Fruit fly (Drosophila melanogaster) whole organism, prepupa: ENCODE measurements around the gene escl.
"Not testable (repeated sequence)": the region's sequence is repeated elsewhere in the genome, so short reads cannot be mapped to it uniquely, and the experiment has no call there.

Experiments used
- Blimp-1 ChIP-seq: fragments of 200-800 bp; sonication (Bioruptor generic); optimal IDR thresholded peaks from 3 replicates; lab custom pipeline; 2017; ENCODE audit warnings: missing biosample characterization, missing genetic modification characterization, mild to moderate bottlenecking, moderate library complexity, missing genetic modification reagents
- CG10631 ChIP-seq: fragments of 200-800 bp; sonication (Bioruptor generic); optimal IDR thresholded peaks from 2 replicates; lab custom pipeline; 2016; ENCODE audit warnings: missing biosample characterization, missing genetic modification characterization
- CG11294 ChIP-seq: fragments of 200-800 bp; sonication (Bioruptor generic); IDR thresholded peaks from 2 replicates; pipeline ENCODE4 v1.3.6; 2022; ENCODE audit warnings: missing biosample characterization, missing genetic modification characterization
- CG11762 ChIP-seq: fragments of 200-800 bp; sonication (Bioruptor generic); optimal IDR thresholded peaks from 3 replicates; lab custom pipeline; 2016; ENCODE audit warnings: missing biosample characterization, missing genetic modification characterization; ENCODE audit not compliant: insufficient read depth
- CG11902 ChIP-seq: fragments of 200-800 bp; sonication (Bioruptor generic); optimal IDR thresholded peaks from 3 replicates; lab custom pipeline; 2016; ENCODE audit warnings: missing biosample characterization, missing genetic modification characterization
- CG1621 ChIP-seq: fragments of 200-800 bp; sonication (Bioruptor generic); optimal IDR thresholded peaks from 3 replicates; lab custom pipeline; 2018; ENCODE audit warnings: missing biosample characterization, mild to moderate bottlenecking, missing genetic modification characterization
- CG16779 ChIP-seq: fragments of 200-800 bp; sonication (Bioruptor generic); optimal IDR thresholded peaks from 3 replicates; lab custom pipeline; 2017; ENCODE audit warnings: missing biosample characterization, mild to moderate bottlenecking, missing genetic modification characterization
- CG3032 ChIP-seq: fragments of 200-800 bp; optimal IDR thresholded peaks from 2 replicates; lab custom pipeline; 2019; ENCODE audit warnings: missing biosample characterization, mild to moderate bottlenecking, missing genetic modification characterization, moderate library complexity
- CG34406 ChIP-seq: fragments of 200-800 bp; sonication (Bioruptor generic); optimal IDR thresholded peaks from 3 replicates; lab custom pipeline; 2016; ENCODE audit warnings: missing biosample characterization, missing genetic modification characterization
- CG3919 ChIP-seq: fragments of 200-800 bp; sonication (Bioruptor generic); optimal IDR thresholded peaks from 3 replicates; lab custom pipeline; 2016; ENCODE audit warnings: missing biosample characterization, missing genetic modification characterization
- CG6808 ChIP-seq: fragments of 200-800 bp; sonication (Bioruptor generic); optimal IDR thresholded peaks from 3 replicates; lab custom pipeline; 2017; ENCODE audit warnings: missing biosample characterization, missing genetic modification characterization, mild to moderate bottlenecking, moderate library complexity, missing genetic modification reagents
- CG6854 ChIP-seq: fragments of 200-800 bp; sonication (Bioruptor generic); optimal IDR thresholded peaks from 2 replicates; lab custom pipeline; 2017; ENCODE audit warnings: missing biosample characterization, mild to moderate bottlenecking, missing genetic modification characterization
- CG7368 ChIP-seq: fragments of 200-800 bp; sonication (Bioruptor generic); optimal IDR thresholded peaks from 3 replicates; lab custom pipeline; 2016; ENCODE audit warnings: missing biosample characterization, missing genetic modification characterization
- CG8632 ChIP-seq: fragments of 200-800 bp; sonication (Bioruptor generic); optimal IDR thresholded peaks from 3 replicates; lab custom pipeline; 2016; ENCODE audit warnings: missing biosample characterization, missing genetic modification characterization
- CG9139 ChIP-seq: fragments of 200-800 bp; sonication (Bioruptor generic); optimal IDR thresholded peaks from 3 replicates; lab custom pipeline; 2017; ENCODE audit warnings: missing biosample characterization, mild to moderate bottlenecking, missing genetic modification characterization
- Eip93F ChIP-seq: fragments of 200-800 bp; sonication (Bioruptor generic); optimal IDR thresholded peaks from 2 replicates; lab custom pipeline; 2016; ENCODE audit warnings: missing biosample characterization, mild to moderate bottlenecking, missing genetic modification characterization
- Ets21C ChIP-seq: fragments of 200-800 bp; sonication (Bioruptor generic); optimal IDR thresholded peaks from 3 replicates; lab custom pipeline; 2016; ENCODE audit warnings: missing biosample characterization, missing genetic modification characterization
- Hr38 ChIP-seq: sonication (Bioruptor generic); optimal IDR thresholded peaks from 2 replicates; lab custom pipeline; 2016; ENCODE audit warnings: missing biosample characterization, missing genetic modification characterization
- Lpt ChIP-seq: fragments of 200-800 bp; sonication (Bioruptor generic); optimal IDR thresholded peaks from 3 replicates; lab custom pipeline; 2016; ENCODE audit warnings: missing biosample characterization, missing genetic modification characterization
- Sox102F ChIP-seq: fragments of 200-800 bp; sonication (Bioruptor generic); optimal IDR thresholded peaks from 2 replicates; lab custom pipeline; 2016; ENCODE audit warnings: missing biosample characterization, mild to moderate bottlenecking, missing genetic modification characterization
- Sox14 ChIP-seq: fragments of 200-800 bp; sonication (Bioruptor generic); optimal IDR thresholded peaks from 3 replicates; lab custom pipeline; 2016; ENCODE audit warnings: missing biosample characterization, missing genetic modification characterization
- Sox15 ChIP-seq: fragments of 200-800 bp; sonication (Bioruptor generic); optimal IDR thresholded peaks from 3 replicates; lab custom pipeline; 2016; ENCODE audit warnings: missing biosample characterization, missing genetic modification characterization
- achi ChIP-seq: fragments of 200-800 bp; sonication (Bioruptor generic); optimal IDR thresholded peaks from 3 replicates; lab custom pipeline; 2016; ENCODE audit warnings: missing biosample characterization, missing genetic modification characterization
- acj6 ChIP-seq: fragments of 200-800 bp; sonication (Bioruptor generic); optimal IDR thresholded peaks from 3 replicates; lab custom pipeline; 2016; ENCODE audit warnings: missing biosample characterization, missing genetic modification characterization
- dac ChIP-seq: fragments of 200-800 bp; sonication (Bioruptor generic); optimal IDR thresholded peaks from 2 replicates; lab custom pipeline; 2017; ENCODE audit warnings: missing biosample characterization, mild to moderate bottlenecking, missing genetic modification characterization
- dsx ChIP-seq: fragments of 200-800 bp; optimal IDR thresholded peaks from 3 replicates; lab custom pipeline; 2019; ENCODE audit warnings: missing biosample characterization, mild to moderate bottlenecking, missing genetic modification characterization, moderate library complexity; ENCODE audit not compliant: poor library complexity, severe bottlenecking
- fkh ChIP-seq: fragments of 200-800 bp; sonication (Bioruptor generic); optimal IDR thresholded peaks from 3 replicates; lab custom pipeline; 2017; ENCODE audit warnings: missing biosample characterization, mild to moderate bottlenecking, missing genetic modification characterization, moderate library complexity
- lz ChIP-seq: fragments of 200-800 bp; sonication (Bioruptor generic); optimal IDR thresholded peaks from 3 replicates; lab custom pipeline; 2016; ENCODE audit warnings: missing biosample characterization, missing genetic modification characterization
- pdm3 ChIP-seq: fragments of 200-800 bp; sonication (Bioruptor generic); optimal IDR thresholded peaks from 3 replicates; lab custom pipeline; 2016; ENCODE audit warnings: missing biosample characterization, missing genetic modification characterization
- spab ChIP-seq: fragments of 200-800 bp; sonication (Bioruptor generic); optimal IDR thresholded peaks from 2 replicates; lab custom pipeline; 2017; ENCODE audit warnings: missing biosample characterization, mild to moderate bottlenecking, missing genetic modification characterization, missing genetic modification reagents
- ss ChIP-seq, 2 experiments: fragments of 200-800 bp; sonication (Bioruptor generic); optimal IDR thresholded peaks; 2 replicates in 1 of 2; 3 replicates in 1 of 2; lab custom pipeline; 2017 to 2018; ENCODE audit warnings: mild to moderate bottlenecking in 2 of 2, missing biosample characterization in 2 of 2, missing genetic modification characterization in 2 of 2, moderate library complexity in 1 of 2
- vri ChIP-seq: fragments of 200-800 bp; sonication (Bioruptor generic); optimal IDR thresholded peaks from 3 replicates; lab custom pipeline; 2016; ENCODE audit warnings: missing biosample characterization, mild to moderate bottlenecking, missing genetic modification characterization

escl gene

dm6 chr2L:11989210-11989609 lies 1.5 kb upstream of the escl start:
- TF ChIP-seq fkh (GFP tag; lab: Kevin White, UChicago) (no peak), Sox15 (GFP tag; lab: Kevin White, UChicago) (no peak), pdm3 (GFP tag; lab: Kevin White, UChicago) (no peak), Sox102F (no peak), CG11902 (GFP tag; lab: Kevin White, UChicago) (no peak), CG6808 (GFP tag; lab: Kevin White, UChicago) (no peak), CG11762 (GFP tag; lab: Kevin White, UChicago) (no peak)

dm6 chr2L:11989729-11990128 lies 998 bp upstream of the escl start, which contains the start of the genes zuc and dgt2:
Gene zuc (minus strand): TSS chr2L:11989882.
Gene dgt2 (plus strand): TSS chr2L:11989936.
- no peak for TF ChIP-seq CG3919 (GFP tag; lab: Kevin White, UChicago)
- TF ChIP-seq lz (GFP tag; lab: Kevin White, UChicago) = no peak
- no peak for TF ChIP-seq ss (GFP tag; optimal IDR thresholded peaks at IDR 0.05; lab: Kevin White, UChicago)
- TF ChIP-seq Ets21C (GFP tag; lab: Kevin White, UChicago) = no peak
- TF ChIP-seq CG10631 (GFP tag; lab: Kevin White, UChicago) = no peak
- no peak for TF ChIP-seq dsx
- TF ChIP-seq CG34406 (GFP tag; lab: Kevin White, UChicago) = no peak
- no peak for TF ChIP-seq acj6 (GFP tag; lab: Kevin White, UChicago)
- no peak for TF ChIP-seq Lpt (GFP tag; lab: Kevin White, UChicago)
- TF ChIP-seq CG3032 (tag; lab: Kevin White, UChicago) = no peak
- no peak for TF ChIP-seq fkh (GFP tag; lab: Kevin White, UChicago)
- TF ChIP-seq vri (GFP tag; lab: Kevin White, UChicago) = no peak
- no peak for TF ChIP-seq Blimp-1
- no peak for TF ChIP-seq Eip93F (GFP tag; lab: Kevin White, UChicago)
- TF ChIP-seq CG6854 = no peak
- TF ChIP-seq CG9139 = no peak
- no peak for TF ChIP-seq CG7368
- TF ChIP-seq dac (GFP tag; lab: Kevin White, UChicago) = no peak
- TF ChIP-seq Hr38 (GFP tag; lab: Kevin White, UChicago) = no peak
- TF ChIP-seq CG8632 = no peak

- TF ChIP-seq CG1621; ss (GFP tag; optimal IDR thresholded peaks at IDR 0.05; lab: Kevin White, UChicago); Hr38 (GFP tag; lab: Kevin White, UChicago): not testable (repeated sequence)
Measured at dm6 chr2L:11992602-11993001, 1.9 kb downstream of the escl start, which contains the start of gene Ada1-2. Gene Ada1-2 (plus strand): TSS chr2L:11992902.

- TF ChIP-seq CG16779, achi, CG6854: not testable (repeated sequence)
Measured at dm6 chr2L:11995332-11995790, 4.6 kb downstream of the escl start, which contains the start of the genes CG18789 and Qtzl. Gene CG18789 (minus strand): TSS chr2L:11995432. Gene Qtzl (plus strand): TSS chr2L:11995740.

dm6 chr2L:11996509-11996908 lies 5.8 kb downstream of the escl start, which contains the start of gene Ada1-1:
Gene Ada1-1 (plus strand): TSS chr2L:11996809.
- TF ChIP-seq Sox14; CG11294; spab (GFP tag; lab: Kevin White, UChicago): not testable (repeated sequence)
